Worm (Caenorhabditis elegans): Measurements from ENCODE around the gene T14B4.19.
A peak's percentile ranks its signal among the peaks of the same experiment; 100 is the strongest.

T14B4.19 gene

DNA sequence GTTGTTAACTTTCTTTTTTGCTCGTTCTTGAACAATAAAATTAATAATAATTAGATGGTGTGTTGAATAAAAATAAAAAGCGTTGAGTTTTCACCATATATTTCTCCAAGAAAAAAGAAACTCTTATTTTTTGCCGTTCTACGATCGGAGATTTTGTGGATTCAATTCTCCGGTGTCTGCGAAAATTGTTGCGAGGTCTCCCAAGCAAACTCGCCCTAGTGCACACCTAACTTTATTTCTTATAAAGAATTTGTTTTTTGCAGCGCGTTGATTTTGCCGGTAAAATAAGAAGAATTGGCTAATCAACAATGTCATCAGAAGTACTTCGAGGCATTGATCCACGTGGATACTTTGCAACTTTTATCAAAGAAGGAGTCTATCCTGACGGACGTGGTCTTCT is 28.7 kb upstream of the T14B4.19 start, which contains the start of gene exos-8:
exos-8 (plus strand) TSS at position 264 of the 400 bp plus-strand sequence.
- TF ChIP-seq mdl-1 (tag; optimal IDR thresholded peaks at IDR 0.05) (no peak), ztf-4 (tag; optimal IDR thresholded peaks at IDR 0.05) (no peak), ZK546.5 (tag; optimal IDR thresholded peaks at IDR 0.05) (no peak), ztf-1 (GFP tag; conservative IDR thresholded peaks at IDR 0.05) (no peak), F13H6.1 (tag; optimal IDR thresholded peaks at IDR 0.05) (peak; percentile 20), lin-39 (tag; optimal IDR thresholded peaks at IDR 0.05) (no peak), blmp-1 (tag; optimal IDR thresholded peaks at IDR 0.05; ENCODE audit: insufficient read depth) (no peak), nhr-77 (tag; optimal IDR thresholded peaks at IDR 0.05) (no peak), crh-2 (tag; optimal IDR thresholded peaks at IDR 0.05) (peak; percentile 48), nhr-6 (tag; optimal IDR thresholded peaks at IDR 0.05) (no peak), mbf-1 (tag; optimal IDR thresholded peaks at IDR 0.05) (no peak), lin-13 (GFP tag; optimal IDR thresholded peaks at IDR 0.05) (peak; percentile 54), fos-1 (tag; optimal IDR thresholded peaks at IDR 0.05) (peak; percentile 32), nhr-237 (tag; optimal IDR thresholded peaks at IDR 0.05) (no peak), mab-5 (tag; optimal IDR thresholded peaks at IDR 0.05) (no peak), lsy-2 (tag; optimal IDR thresholded peaks at IDR 0.05) (peak in 1 of 2 experiments; percentile 71), nhr-21 (tag; optimal IDR thresholded peaks at IDR 0.05) (peak; percentile 13), nhr-129 (tag; optimal IDR thresholded peaks at IDR 0.05) (peak; percentile 65), nhr-10 (tag; optimal IDR thresholded peaks at IDR 0.05) (no peak), dmd-4 (tag; optimal IDR thresholded peaks at IDR 0.05) (no peak), C34F6.9 (tag; optimal IDR thresholded peaks at IDR 0.05) (peak; percentile 68), unc-39 (tag; optimal IDR thresholded peaks at IDR 0.05) (no peak), sma-9 (GFP tag; optimal IDR thresholded peaks at IDR 0.05) (peak; percentile 33), sma-9 (tag; optimal IDR thresholded peaks at IDR 0.05) (no peak), nhr-11 (tag; optimal IDR thresholded peaks at IDR 0.05) (no peak), sma-3 (GFP tag; optimal IDR thresholded peaks at IDR 0.05) (peak; percentile 57), nhr-23 (tag; optimal IDR thresholded peaks at IDR 0.05) (no peak), peb-1 (tag; optimal IDR thresholded peaks at IDR 0.05) (no peak), ztf-11 (tag; optimal IDR thresholded peaks at IDR 0.05) (no peak), zag-1 (tag; optimal IDR thresholded peaks at IDR 0.05) (peak; percentile 7)

DNA sequence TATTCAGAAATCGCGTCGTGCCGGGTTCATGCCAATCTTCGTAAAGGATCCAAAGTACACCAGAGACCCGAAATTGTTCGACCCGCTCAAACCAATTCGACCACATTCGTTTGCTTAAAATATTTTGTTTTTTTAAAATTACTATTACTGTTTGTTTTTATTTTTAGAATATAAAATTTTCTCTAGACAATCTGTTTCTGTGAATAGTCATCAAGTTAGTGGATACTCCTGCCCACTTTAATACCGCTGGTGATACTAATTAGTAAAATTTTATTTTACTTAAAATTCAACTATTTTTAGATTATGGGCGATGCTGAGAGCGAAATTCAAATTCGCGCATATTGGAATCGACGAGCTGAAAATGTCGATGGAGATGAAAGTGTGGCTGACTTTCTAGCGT is 23.9 kb upstream of the T14B4.19 start, which contains the start of gene T14B4.1:
T14B4.1 (plus strand) TSS at position 301 of the 400 bp plus-strand sequence.
- TF ChIP-seq C34F6.9 (tag; optimal IDR thresholded peaks at IDR 0.05) (no peak), sma-3 (GFP tag; optimal IDR thresholded peaks at IDR 0.05) (no peak), nhr-25 (tag; optimal IDR thresholded peaks at IDR 0.05) (no peak), lin-13 (GFP tag; optimal IDR thresholded peaks at IDR 0.05) (no peak), blmp-1 (tag; optimal IDR thresholded peaks at IDR 0.05; ENCODE audit: insufficient read depth) (no peak), skn-1 (tag; optimal IDR thresholded peaks at IDR 0.05) (no peak), F13H6.1 (tag; optimal IDR thresholded peaks at IDR 0.05) (no peak), unc-62 (GFP tag; optimal IDR thresholded peaks at IDR 0.05) (no peak), ztf-1 (GFP tag; conservative IDR thresholded peaks at IDR 0.05) (no peak), nhr-10 (tag; optimal IDR thresholded peaks at IDR 0.05) (no peak), ZK546.5 (tag; optimal IDR thresholded peaks at IDR 0.05) (no peak)

DNA sequence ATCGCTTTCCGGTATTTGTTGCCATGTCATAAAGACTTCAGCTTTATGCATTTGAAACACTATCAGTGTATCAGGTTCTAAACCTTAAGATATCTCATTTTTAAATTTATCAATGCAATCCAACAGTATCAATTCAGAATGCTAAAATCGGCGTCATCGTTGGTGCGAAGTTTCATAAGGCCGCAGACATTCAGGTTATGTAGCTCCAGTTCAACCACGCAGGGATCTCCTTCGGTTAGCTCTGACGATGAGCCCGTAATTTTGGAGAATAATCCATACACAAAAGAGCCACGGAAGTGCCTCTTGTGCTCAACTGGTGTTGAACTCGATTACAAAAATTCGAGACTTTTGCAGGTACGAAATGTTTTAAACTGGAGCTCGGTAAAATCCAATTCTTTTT is 23.3 kb upstream of the T14B4.19 start, which contains the start of gene mrps-18.C:
mrps-18.C (plus strand) TSS at position 138 of the 400 bp plus-strand sequence.
- TF ChIP-seq mdl-1 (tag; optimal IDR thresholded peaks at IDR 0.05) (no peak), ceh-82 (tag; optimal IDR thresholded peaks at IDR 0.05) (no peak), dmd-4 (tag; optimal IDR thresholded peaks at IDR 0.05) (no peak), Y55F3AM.14 (GFP tag; optimal IDR thresholded peaks at IDR 0.05) (no peak), alr-1 (tag; optimal IDR thresholded peaks at IDR 0.05) (no peak), C34F6.9 (tag; optimal IDR thresholded peaks at IDR 0.05) (no peak), nhr-11 (tag; optimal IDR thresholded peaks at IDR 0.05) (no peak)

DNA sequence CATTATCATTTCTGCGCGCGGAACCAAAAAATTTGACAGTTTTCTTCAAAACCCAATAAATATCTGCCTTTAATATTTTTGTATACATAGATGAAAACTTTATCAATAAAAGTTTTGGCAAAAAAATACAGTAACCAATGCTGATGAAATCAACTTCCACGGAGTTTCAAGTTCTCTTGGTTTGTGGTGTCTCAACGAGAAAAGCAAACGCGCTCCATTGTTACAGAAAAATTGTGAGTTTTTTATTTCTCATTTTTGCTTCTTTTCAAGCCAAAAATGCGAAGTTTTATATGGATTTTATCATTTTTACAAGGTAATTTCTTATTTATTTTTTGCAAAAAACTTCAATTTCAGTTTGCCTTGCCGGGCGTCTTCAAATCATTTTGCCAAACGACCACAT is 21.9 kb upstream of the T14B4.19 start, which contains the start of gene T14B4.3:
T14B4.3 (plus strand) TSS at position 264 of the 400 bp plus-strand sequence.
- TF ChIP-seq nhr-21 (tag; optimal IDR thresholded peaks at IDR 0.05) (peak; percentile 40), snpc-4 (tag; optimal IDR thresholded peaks at IDR 0.05) (peak; percentile 2), unc-55 (GFP tag; optimal IDR thresholded peaks at IDR 0.05) (peak; percentile 87), fos-1 (tag; optimal IDR thresholded peaks at IDR 0.05) (peak; percentile 29), lin-13 (GFP tag; optimal IDR thresholded peaks at IDR 0.05) (peak; percentile 47), sem-4 (tag; optimal IDR thresholded peaks at IDR 0.05) (no peak), C34F6.9 (tag; optimal IDR thresholded peaks at IDR 0.05) (peak; percentile 78), nhr-129 (tag; optimal IDR thresholded peaks at IDR 0.05) (peak; percentile 65), sma-9 (GFP tag; optimal IDR thresholded peaks at IDR 0.05) (peak; percentile 51), sma-9 (tag; optimal IDR thresholded peaks at IDR 0.05) (no peak), ZK546.5 (tag; optimal IDR thresholded peaks at IDR 0.05) (no peak), sma-3 (GFP tag; optimal IDR thresholded peaks at IDR 0.05) (peak; percentile 72), lsy-2 (tag; optimal IDR thresholded peaks at IDR 0.05) (peak; percentile 25 to 87), nhr-25 (tag; optimal IDR thresholded peaks at IDR 0.05) (no peak), lin-11 (tag; optimal IDR thresholded peaks at IDR 0.05) (no peak), skn-1 (tag; optimal IDR thresholded peaks at IDR 0.05) (no peak), mab-5 (tag; optimal IDR thresholded peaks at IDR 0.05) (no peak), ceh-16 (tag; optimal IDR thresholded peaks at IDR 0.05) (no peak), nhr-237 (tag; optimal IDR thresholded peaks at IDR 0.05) (no peak), F13H6.1 (tag; optimal IDR thresholded peaks at IDR 0.05) (peak; percentile 50), crh-2 (tag; optimal IDR thresholded peaks at IDR 0.05) (peak; percentile 68), gmeb-1 (tag; optimal IDR thresholded peaks at IDR 0.05) (peak; percentile 66)
